Worm (Caenorhabditis elegans) whole organism, L4 larva: ENCODE results near the gene srv-6.

Experiments used
- F37D6.2 ChIP-seq: sonication (generic microtip); optimal IDR thresholded peaks from 2 replicates; lab custom pipeline; 2016; ENCODE audit warnings: mild to moderate bottlenecking, missing genetic modification characterization, missing compliant biosample characterization
- T26A8.4 ChIP-seq: fragments of 200-800 bp; sonication (Bioruptor generic); IDR thresholded peaks from 2 replicates; pipeline ENCODE4 v1.3.6; 2022; ENCODE audit warnings: missing genetic modification characterization, missing compliant biosample characterization
- Y75B8A.6 ChIP-seq: fragments of 200-800 bp; sonication (Bioruptor generic); IDR thresholded peaks from 2 replicates; pipeline ENCODE4 v1.3.6; 2022; ENCODE audit warnings: missing genetic modification reagents, missing genetic modification characterization, missing compliant biosample characterization
- ZK337.2 ChIP-seq: fragments of 200-800 bp; sonication (Bioruptor generic); IDR thresholded peaks from 2 replicates; pipeline ENCODE4 v1.3.6; 2022; ENCODE audit warnings: missing genetic modification reagents, missing genetic modification characterization, missing compliant biosample characterization
- aha-1 ChIP-seq: fragments of 150-350 bp; peaks from one replicate; lab custom pipeline; 2014; ENCODE audit warnings: missing biosample characterization, missing genetic modification characterization
- ama-1 ChIP-seq: fragments of 150-350 bp; optimal IDR thresholded peaks from 2 replicates; lab custom pipeline; 2014; ENCODE audit warnings: inconsistent platforms, mixed read lengths
- ceh-20 ChIP-seq: fragments of 200-800 bp; sonication (Bioruptor generic); IDR thresholded peaks from 2 replicates; pipeline ENCODE4 v1.3.6; 2022; ENCODE audit warnings: missing genetic modification reagents, missing genetic modification characterization, missing compliant biosample characterization
- ceh-32 ChIP-seq: sonication (generic microtip); optimal IDR thresholded peaks from 2 replicates; lab custom pipeline; 2016; ENCODE audit warnings: mild to moderate bottlenecking, missing genetic modification characterization, missing compliant biosample characterization; ENCODE audit not compliant: poor library complexity
- ceh-62 ChIP-seq: sonication (generic microtip); optimal IDR thresholded peaks from 2 replicates; lab custom pipeline; 2017; ENCODE audit warnings: missing biosample characterization, missing genetic modification characterization
- cey-2 ChIP-seq: sonication (generic microtip); optimal IDR thresholded peaks from 3 replicates; lab custom pipeline; 2017; ENCODE audit warnings: missing genetic modification characterization, mild to moderate bottlenecking, missing compliant biosample characterization, antibody characterized with exemption, borderline replicate concordance; ENCODE audit not compliant: insufficient read depth
- ctbp-1 ChIP-seq: fragments of 200-800 bp; sonication (Bioruptor generic); IDR thresholded peaks from 2 replicates; pipeline ENCODE4 v1.3.6; 2022; ENCODE audit warnings: missing genetic modification reagents, missing genetic modification characterization, missing compliant biosample characterization
- daf-12 ChIP-seq: fragments of 150-350 bp; optimal IDR thresholded peaks from 2 replicates; lab custom pipeline; 2014; ENCODE audit warnings: missing biosample characterization, missing genetic modification reagents, missing genetic modification characterization
- daf-16 ChIP-seq, 3 experiments: sonication (generic microtip); optimal IDR thresholded peaks; 2 replicates each; lab custom pipeline; 2016 to 2017; ENCODE audit warnings: missing genetic modification characterization in 3 of 3, missing genetic modification reagents in 3 of 3, mild to moderate bottlenecking in 2 of 3, missing compliant biosample characterization in 2 of 3, missing biosample characterization in 1 of 3, moderate library complexity in 1 of 3
- dmd-8 ChIP-seq: fragments of 200-800 bp; sonication (Bioruptor generic); IDR thresholded peaks from 2 replicates; pipeline ENCODE4 v1.3.6; 2022; ENCODE audit warnings: missing genetic modification characterization, missing compliant biosample characterization
- dve-1 ChIP-seq: sonication (generic microtip); optimal IDR thresholded peaks from 2 replicates; lab custom pipeline; 2017; ENCODE audit warnings: antibody characterized with exemption, mild to moderate bottlenecking, missing genetic modification characterization, missing compliant biosample characterization; ENCODE audit not compliant: insufficient read depth
- egl-27 ChIP-seq: sonication (generic microtip); optimal IDR thresholded peaks from 3 replicates; lab custom pipeline; 2017; ENCODE audit warnings: missing biosample characterization, missing genetic modification reagents, missing genetic modification characterization
- hif-1 ChIP-seq, 2 experiments: sonication (generic microtip); optimal IDR thresholded peaks; 2 replicates each; lab custom pipeline; 2016 to 2017; ENCODE audit warnings: missing compliant biosample characterization in 2 of 2, missing genetic modification characterization in 2 of 2, missing genetic modification reagents in 2 of 2, missing genotype in 2 of 2, mild to moderate bottlenecking in 1 of 2
- hlh-11 ChIP-seq: fragments of 200-800 bp; sonication (Bioruptor generic); optimal IDR thresholded peaks from 2 replicates; lab custom pipeline; 2018; ENCODE audit warnings: mild to moderate bottlenecking, missing genetic modification characterization, missing compliant biosample characterization
- hlh-30 ChIP-seq: sonication (generic microtip); optimal IDR thresholded peaks from 2 replicates; lab custom pipeline; 2017; ENCODE audit warnings: antibody characterized with exemption, mild to moderate bottlenecking, missing genetic modification characterization, missing compliant biosample characterization; ENCODE audit not compliant: insufficient read depth
- lin-13 ChIP-seq: fragments of 150-350 bp; optimal IDR thresholded peaks from 2 replicates; lab custom pipeline; 2014; ENCODE audit warnings: missing biosample characterization, missing genetic modification reagents, missing genetic modification characterization
- lin-29 ChIP-seq: fragments of 200-800 bp; sonication (Bioruptor generic); IDR thresholded peaks from 2 replicates; pipeline ENCODE4 v1.3.6; 2022; ENCODE audit warnings: missing genetic modification reagents, missing genetic modification characterization, missing compliant biosample characterization
- lin-39 ChIP-seq: fragments of 150-350 bp; optimal IDR thresholded peaks from 2 replicates; lab custom pipeline; 2014; ENCODE audit warnings: missing biosample characterization, missing genetic modification reagents, missing genetic modification characterization
- lir-3 ChIP-seq: sonication (generic microtip); optimal IDR thresholded peaks from 2 replicates; lab custom pipeline; 2016; ENCODE audit warnings: mild to moderate bottlenecking, missing genetic modification characterization, missing compliant biosample characterization
- madf-5 ChIP-seq, 2 experiments: fragments of 200-800 bp; sonication (Bioruptor generic); IDR thresholded peaks; 2 replicates each; pipeline ENCODE4 v1.3.6; 2022; ENCODE audit warnings: missing compliant biosample characterization in 2 of 2, missing genetic modification characterization in 2 of 2
- madf-9 ChIP-seq: fragments of 200-800 bp; sonication (Bioruptor generic); conservative IDR thresholded peaks from 2 replicates; pipeline ENCODE4 v1.3.6; 2022; ENCODE audit warnings: missing genetic modification reagents, missing genetic modification characterization, missing compliant biosample characterization
- mdl-1 ChIP-seq, 2 experiments: fragments of 150-350 bp in 1 of 2; sonication (generic microtip) in 1 of 2; optimal IDR thresholded peaks; 2 replicates each; lab custom pipeline; 2014 to 2017; ENCODE audit warnings: missing biosample characterization in 2 of 2, missing genetic modification characterization in 2 of 2
- mes-2 ChIP-seq: sonication (generic microtip); optimal IDR thresholded peaks from 2 replicates; lab custom pipeline; 2016; ENCODE audit warnings: missing genotype, mild to moderate bottlenecking, missing genetic modification characterization, missing compliant biosample characterization; ENCODE audit not compliant: poor library complexity, severe bottlenecking
- mxl-3 ChIP-seq: fragments of 200-800 bp; sonication (Bioruptor generic); optimal IDR thresholded peaks from 2 replicates; lab custom pipeline; 2018; ENCODE audit warnings: mild to moderate bottlenecking, missing genetic modification characterization, missing compliant biosample characterization
- nhr-237 ChIP-seq: sonication (generic microtip); optimal IDR thresholded peaks from 2 replicates; lab custom pipeline; 2017; ENCODE audit warnings: missing biosample characterization, missing genetic modification characterization
- nhr-42 ChIP-seq: fragments of 200-800 bp; sonication (Bioruptor generic); IDR thresholded peaks from 2 replicates; pipeline ENCODE4 v1.3.6; 2022; ENCODE audit warnings: missing genetic modification characterization, missing compliant biosample characterization
- nhr-48 ChIP-seq: sonication (generic microtip); optimal IDR thresholded peaks from 2 replicates; lab custom pipeline; 2016; ENCODE audit warnings: mild to moderate bottlenecking, missing genetic modification characterization, missing compliant biosample characterization
- nhr-76 ChIP-seq: fragments of 150-350 bp; optimal IDR thresholded peaks from 2 replicates; lab custom pipeline; 2014; ENCODE audit warnings: missing biosample characterization, missing genetic modification characterization
- nhr-77 ChIP-seq: fragments of 150-350 bp; optimal IDR thresholded peaks from 2 replicates; lab custom pipeline; 2014; ENCODE audit warnings: missing biosample characterization, missing genetic modification characterization
- php-3 ChIP-seq: fragments of 200-800 bp; sonication (Bioruptor generic); IDR thresholded peaks from 2 replicates; pipeline ENCODE4 v1.3.6; 2022; ENCODE audit warnings: missing genetic modification reagents, missing genetic modification characterization, missing compliant biosample characterization
- pqm-1 ChIP-seq: sonication (generic microtip); optimal IDR thresholded peaks from 2 replicates; lab custom pipeline; 2017; ENCODE audit warnings: missing biosample characterization, missing genetic modification characterization
- set-16 ChIP-seq: fragments of 200-800 bp; sonication (Bioruptor generic); IDR thresholded peaks from 2 replicates; pipeline ENCODE4 v1.3.6; 2022; ENCODE audit warnings: missing genetic modification reagents, missing genetic modification characterization, missing compliant biosample characterization
- snpc-4 ChIP-seq: fragments of 150-350 bp; optimal IDR thresholded peaks from 2 replicates; lab custom pipeline; 2014; ENCODE audit warnings: missing biosample characterization, missing genetic modification characterization
- spr-1 ChIP-seq: sonication (generic microtip); optimal IDR thresholded peaks from 2 replicates; lab custom pipeline; 2016; ENCODE audit warnings: mild to moderate bottlenecking, missing genetic modification characterization, missing compliant biosample characterization
- tra-1 ChIP-seq: fragments of 200-800 bp; sonication (Bioruptor generic); IDR thresholded peaks from 2 replicates; pipeline ENCODE4 v1.3.6; 2022; ENCODE audit warnings: missing genetic modification reagents, missing genetic modification characterization, missing compliant biosample characterization
- unc-130 ChIP-seq: sonication (generic microtip); optimal IDR thresholded peaks from 2 replicates; lab custom pipeline; 2016; ENCODE audit warnings: missing genetic modification reagents, missing genetic modification characterization, missing compliant biosample characterization
- unc-62 ChIP-seq, 3 experiments: fragments of 150-350 bp in 1 of 3; sonication (generic microtip); optimal IDR thresholded peaks in 2 of 3; peaks in 1 of 3; 1 replicate in 1 of 3; 2 replicates in 2 of 3; lab custom pipeline; 2014 to 2017; ENCODE audit warnings: missing biosample characterization in 3 of 3, missing genetic modification characterization in 3 of 3, missing genetic modification reagents in 3 of 3, missing genotype in 1 of 3
- zfp-3 ChIP-seq: fragments of 200-800 bp; sonication (Bioruptor generic); conservative IDR thresholded peaks from 2 replicates; pipeline ENCODE4 v1.3.6; 2022; ENCODE audit warnings: missing genetic modification reagents, missing genetic modification characterization, missing compliant biosample characterization
- ztf-7 ChIP-seq: fragments of 150-350 bp; optimal IDR thresholded peaks from 2 replicates; lab custom pipeline; 2014; ENCODE audit warnings: missing biosample characterization, missing genetic modification characterization

Gene srv-6

DNA sequence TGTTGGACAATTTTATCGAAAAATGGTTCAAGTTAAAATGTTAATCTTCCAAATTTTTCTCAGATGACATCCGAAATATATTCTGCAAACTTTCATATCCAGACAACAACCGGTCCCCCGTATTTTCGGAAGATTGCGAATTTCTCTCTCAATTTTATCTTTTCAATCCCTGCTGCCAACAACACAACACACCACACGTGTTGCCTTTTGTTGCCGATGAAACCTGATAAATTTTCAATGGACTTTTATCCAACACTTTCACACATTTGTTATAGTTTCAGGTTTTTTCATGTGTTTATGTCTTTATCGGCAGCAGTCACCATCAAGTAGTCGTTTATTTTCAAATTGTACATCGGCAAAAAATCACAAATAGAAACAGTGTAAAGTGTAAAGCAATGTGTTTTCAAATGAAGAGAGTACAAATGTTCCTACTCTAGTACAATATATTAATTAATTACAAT is 10.6 kb upstream of the srv-6 start (continued):
- TF ChIP-seq dmd-8 (GFP tag; lab: Robert Waterston, UW) (no peak), egl-27 (tag; lab: Kevin White, UChicago) (no peak), dve-1 (tag; lab: Kevin White, UChicago) (peak; percentile 65), aha-1 (tag; lab: Kevin White, UChicago) (no peak), tra-1 (no peak), daf-12 (tag; lab: Kevin White, UChicago) (no peak), mdl-1 (tag; optimal IDR thresholded peaks at IDR 0.05; lab: Kevin White, UChicago) (peak in 1 of 2 experiments; percentile 73), mes-2 (peak; percentile 52), ztf-7 (tag; lab: Kevin White, UChicago) (no peak), madf-9 (GFP tag; lab: Robert Waterston, UW) (no peak), ceh-62 (tag; lab: Kevin White, UChicago) (no peak), ceh-32 (tag; lab: Kevin White, UChicago) (no peak), zfp-3 (GFP tag; lab: Robert Waterston, UW) (peak; percentile 72), nhr-76 (tag; lab: Kevin White, UChicago) (no peak), lin-39 (tag; lab: Kevin White, UChicago) (no peak), Y75B8A.6 (no peak), lir-3 (tag; lab: Kevin White, UChicago) (no peak), snpc-4 (no peak), cey-2 (tag; lab: Kevin White, UChicago) (no peak), nhr-237 (tag; lab: Kevin White, UChicago) (no peak), nhr-42 (GFP tag; lab: Robert Waterston, UW) (peak; percentile 14; the same call in 1 of the 2 replicates), nhr-77 (tag; lab: Kevin White, UChicago) (peak; percentile 37), hlh-30 (tag; lab: Kevin White, UChicago) (peak; percentile 44), T26A8.4 (GFP tag; lab: Robert Waterston, UW) (peak; percentile 62; the same call in 1 of the 2 replicates), spr-1 (tag; lab: Kevin White, UChicago) (peak; percentile 2), ZK337.2 (GFP tag; lab: Robert Waterston, UW) (no peak), pqm-1 (tag; lab: Kevin White, UChicago) (peak; percentile 19), ama-1 (lab: Kevin White, UChicago) (peak; percentile 91), lin-29 (no peak), madf-5 (GFP tag; IDR thresholded peaks at IDR 0.05; lab: Robert Waterston, UW) (no peak), ceh-20 (0 out of 2 replicates have a peak, but pooled peaks have one; percentile 35)

DNA sequence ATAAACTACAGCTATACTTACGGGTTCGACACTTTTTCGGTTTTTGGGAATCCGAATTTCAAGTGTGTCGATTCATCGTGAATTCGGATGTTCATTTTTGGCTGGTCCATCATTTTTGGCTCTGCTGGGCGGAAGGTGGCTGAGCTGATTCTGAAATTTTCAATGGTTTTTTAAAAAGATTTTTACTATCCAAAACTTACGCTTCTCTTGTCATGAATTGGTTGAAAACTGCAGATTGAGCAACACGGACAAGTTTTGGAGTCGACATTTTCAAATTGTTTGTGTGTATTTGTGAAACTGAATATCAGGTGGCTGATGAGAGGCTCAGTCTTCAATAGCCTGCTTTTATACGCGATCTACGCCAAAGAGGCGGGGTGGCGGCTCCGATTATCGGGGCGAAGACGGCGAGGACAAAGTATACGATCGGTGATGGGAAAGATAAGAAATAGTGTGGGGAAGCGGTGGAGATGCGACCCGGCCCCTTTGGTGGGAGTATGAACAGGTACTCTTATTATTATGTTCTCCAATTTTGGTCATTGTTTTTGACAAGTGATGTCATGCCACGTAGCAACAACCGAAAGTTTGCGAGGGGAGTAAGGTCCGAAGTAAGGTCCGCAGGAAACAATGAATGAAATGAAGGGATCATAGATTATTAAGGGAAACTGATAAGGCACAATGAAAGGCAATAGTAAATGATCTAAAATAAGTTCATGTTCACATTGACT is 9.8 kb upstream of the srv-6 start, which contains the start of gene F48D6.4:
F48D6.4 (minus strand) TSS at position 346 of the 725 bp plus-strand sequence.
- TF ChIP-seq lin-39 (tag; lab: Kevin White, UChicago) (no peak), unc-62 (GFP tag; optimal IDR thresholded peaks at IDR 0.05 in 1 of 2; lab: Kevin White, UChicago) (peak in 1 of 2 experiments; percentile 42), unc-62 (tag; optimal IDR thresholded peaks at IDR 0.05; lab: Kevin White, UChicago) (no peak), hlh-11 (tag; lab: Kevin White, UChicago) (peak; percentile 53), ctbp-1 (GFP tag; lab: Robert Waterston, UW) (no peak), lin-13 (GFP tag; lab: Kevin White, UChicago) (no peak), php-3 (GFP tag; lab: Robert Waterston, UW) (peak; percentile 50; the same call in 1 of the 2 replicates), hif-1 (tag; optimal IDR thresholded peaks at IDR 0.05; lab: Kevin White, UChicago) (peak in 1 of 2 experiments; percentile 34), set-16 (GFP tag; lab: Robert Waterston, UW) (0 out of 2 replicates have a peak, but pooled peaks have one; percentile 16), mxl-3 (GFP tag; lab: Kevin White, UChicago) (no peak), unc-130 (GFP tag; lab: Kevin White, UChicago) (no peak), mes-2 (peak; percentile 4), dve-1 (tag; lab: Kevin White, UChicago) (peak; percentile 56), nhr-77 (tag; lab: Kevin White, UChicago) (no peak), F37D6.2 (tag; lab: Kevin White, UChicago) (no peak), tra-1 (0 out of 2 replicates have a peak, but pooled peaks have one; percentile 20), ama-1 (lab: Kevin White, UChicago) (peak; percentile 85), nhr-48 (tag; lab: Kevin White, UChicago) (no peak), daf-16 (GFP tag; optimal IDR thresholded peaks at IDR 0.05; lab: Kevin White, UChicago) (no peak), daf-16 (tag; optimal IDR thresholded peaks at IDR 0.05; lab: Kevin White, UChicago) (peak; percentile 61), nhr-237 (tag; lab: Kevin White, UChicago) (no peak)
